Fruit fly (Drosophila melanogaster): ENCODE measurements around the gene NFAT.

NFAT gene

DNA sequence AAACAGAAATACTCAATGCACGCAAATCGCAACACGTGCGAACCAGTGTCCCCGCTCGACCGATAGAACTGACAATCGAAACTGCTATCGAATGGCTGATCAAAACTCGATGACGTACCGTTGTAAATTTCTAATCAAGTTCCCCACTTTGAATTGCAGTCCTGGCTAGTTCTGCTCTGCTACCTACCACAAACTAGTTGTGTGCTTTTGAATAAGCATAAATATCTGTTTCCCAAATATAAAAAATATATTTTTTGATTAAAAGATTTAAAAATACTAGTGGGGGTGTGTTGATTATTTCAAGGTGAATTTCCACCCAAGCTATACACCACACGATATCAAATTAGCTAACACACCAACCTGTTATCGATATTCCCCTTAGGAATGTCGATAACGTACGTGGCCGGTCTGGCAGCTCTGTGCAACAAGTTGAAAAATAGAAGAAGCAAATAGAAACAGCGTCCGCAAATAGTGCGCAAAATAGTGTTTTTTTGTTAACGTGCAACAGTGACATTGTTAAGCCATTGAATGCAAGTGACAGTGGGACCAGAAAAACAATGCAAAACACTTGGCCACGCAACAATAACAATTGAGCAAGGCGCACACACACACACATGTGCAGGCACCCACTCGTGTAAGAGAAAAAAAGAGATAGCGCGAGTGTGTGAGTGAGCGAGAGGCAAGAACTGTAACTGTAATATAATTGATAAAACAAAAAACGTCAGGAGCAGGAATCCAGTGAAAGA lies at the start of gene NFAT, which contains the start of gene CG2691:
NFAT (plus strand) TSS at position 412 of the 746 bp plus-strand sequence.
CG2691 (minus strand) TSS at position 75 of the 746 bp plus-strand sequence.
- TF ChIP-seq CG17801 (GFP tag; optimal IDR thresholded peaks at IDR 0.05; ENCODE audit: partially characterized antibody) = peak; percentile 26

DNA sequence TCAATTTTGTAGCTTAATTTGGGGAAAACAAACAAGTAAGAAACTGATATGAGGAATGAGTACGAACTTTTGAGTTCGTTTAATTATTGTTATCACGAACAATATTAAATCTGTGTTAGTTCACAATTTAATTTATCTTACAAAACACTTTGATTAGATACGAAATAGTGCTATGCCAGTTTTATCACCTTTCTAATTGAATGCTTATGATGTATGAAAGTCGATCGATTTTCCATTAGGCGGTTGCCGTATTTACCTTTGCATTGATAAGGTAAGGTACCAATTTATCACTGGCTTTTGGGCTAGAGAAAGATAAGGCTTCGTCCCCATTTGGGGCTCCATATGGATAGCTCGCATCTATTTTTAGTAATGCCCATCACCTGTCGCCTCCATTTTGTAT lies 45.2 kb upstream of the NFAT start:
- no peak for TF ChIP-seq CG17801 (GFP tag; optimal IDR thresholded peaks at IDR 0.05; ENCODE audit: partially characterized antibody)

DNA sequence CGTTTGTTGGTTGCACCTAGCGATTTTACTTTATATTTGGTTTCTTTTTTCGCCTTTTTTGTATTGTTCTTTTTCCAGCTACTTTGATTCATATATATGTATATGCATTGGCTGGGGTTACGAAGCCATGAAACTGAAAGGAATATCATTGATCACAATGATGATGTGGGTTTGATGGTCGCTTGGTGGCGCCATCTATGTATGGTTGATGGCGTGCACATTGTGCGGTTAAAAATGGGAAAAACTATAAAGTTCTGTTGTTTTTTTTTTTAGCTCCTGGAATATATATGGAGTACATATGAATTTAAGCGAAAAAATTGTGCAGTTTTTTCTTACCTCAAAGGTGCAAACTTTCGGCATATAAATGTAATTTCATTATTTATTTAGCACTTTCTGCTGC lies 37.7 kb upstream of the NFAT start:
- no peak for TF ChIP-seq CG17801 (GFP tag; optimal IDR thresholded peaks at IDR 0.05; ENCODE audit: partially characterized antibody)

DNA sequence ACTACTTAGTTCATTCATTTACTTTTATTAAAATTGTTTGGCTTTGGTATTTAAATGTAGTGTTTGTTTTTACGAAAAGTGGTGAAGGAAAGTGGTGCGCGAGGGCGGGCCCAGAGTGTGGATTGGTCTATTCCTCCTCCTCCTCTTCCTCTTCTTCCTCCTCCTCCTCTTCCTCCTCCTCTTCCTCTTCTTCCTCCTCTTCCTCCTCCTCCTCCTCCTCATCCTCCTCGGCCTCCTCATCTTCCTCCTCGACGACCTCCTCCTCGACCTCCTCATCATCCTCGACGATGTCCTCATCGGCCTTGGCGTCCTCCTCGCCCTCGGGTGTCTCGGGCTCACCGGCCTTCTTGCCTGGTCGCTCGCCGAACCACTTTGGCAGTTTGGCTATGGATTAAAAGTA lies 30.9 kb upstream of the NFAT start:
- TF ChIP-seq CG17801 (GFP tag; optimal IDR thresholded peaks at IDR 0.05; ENCODE audit: partially characterized antibody) = no peak

DNA sequence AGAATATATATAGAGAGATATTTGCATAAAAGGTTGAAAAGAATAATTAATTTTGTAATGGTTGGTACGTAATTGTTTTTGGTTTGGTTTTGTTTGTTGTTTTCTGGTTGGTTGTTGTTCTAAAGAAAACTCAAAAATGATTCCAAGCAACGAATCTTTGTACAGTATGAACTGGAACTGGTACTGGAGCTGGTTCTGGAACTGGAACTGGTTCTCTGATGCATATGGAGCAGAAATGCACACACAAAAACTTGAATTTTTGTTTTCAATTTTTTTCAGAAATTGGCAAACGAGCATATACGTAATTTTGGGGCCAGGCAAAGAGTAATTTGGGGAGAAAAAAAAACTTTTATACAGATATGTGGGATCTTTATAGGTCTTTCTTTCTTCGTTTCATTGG lies 26.8 kb upstream of the NFAT start:
- no peak for TF ChIP-seq CG17801 (GFP tag; optimal IDR thresholded peaks at IDR 0.05; ENCODE audit: partially characterized antibody)

DNA sequence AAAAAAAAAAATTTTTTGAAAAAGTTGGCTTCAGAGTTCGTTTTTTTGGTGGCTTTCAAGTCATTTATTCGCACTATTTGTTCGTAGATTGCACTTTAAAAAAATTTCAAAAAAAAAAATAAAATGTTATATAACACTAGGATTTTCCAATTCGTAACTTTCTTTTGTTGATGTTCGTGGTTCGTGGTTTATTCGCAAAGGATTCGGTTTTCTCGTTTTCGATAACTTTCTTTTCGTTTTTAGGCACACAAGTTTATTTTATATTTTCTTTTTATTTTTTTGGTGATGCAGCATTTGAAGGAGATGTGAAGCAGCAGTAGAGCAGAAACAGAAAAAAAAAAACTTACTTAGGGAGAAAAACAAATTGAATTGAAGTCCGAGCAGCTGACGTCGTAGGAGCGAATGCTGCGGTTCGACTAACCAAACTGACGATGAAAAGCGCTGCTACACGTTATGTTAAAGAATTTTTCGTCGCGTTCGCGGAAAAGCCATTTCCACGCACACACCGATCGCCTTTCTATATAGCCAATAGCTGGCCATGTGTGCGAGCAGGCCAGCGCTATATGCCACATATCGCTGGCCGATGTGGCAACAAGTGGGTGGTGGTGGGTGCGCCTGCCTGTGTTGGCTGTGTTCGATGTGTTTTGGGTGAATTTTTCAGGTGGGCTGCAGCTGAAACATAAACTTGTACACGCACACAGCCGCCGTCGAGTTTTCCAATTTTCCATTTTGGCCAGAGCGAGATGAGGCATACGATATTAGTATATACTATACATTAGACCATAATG lies 22.3 kb upstream of the NFAT start, which contains the start of gene up:
up (minus strand) TSS at position 508 of the 788 bp plus-strand sequence.
- TF ChIP-seq CG17801 (GFP tag; optimal IDR thresholded peaks at IDR 0.05; ENCODE audit: partially characterized antibody) = no peak

DNA sequence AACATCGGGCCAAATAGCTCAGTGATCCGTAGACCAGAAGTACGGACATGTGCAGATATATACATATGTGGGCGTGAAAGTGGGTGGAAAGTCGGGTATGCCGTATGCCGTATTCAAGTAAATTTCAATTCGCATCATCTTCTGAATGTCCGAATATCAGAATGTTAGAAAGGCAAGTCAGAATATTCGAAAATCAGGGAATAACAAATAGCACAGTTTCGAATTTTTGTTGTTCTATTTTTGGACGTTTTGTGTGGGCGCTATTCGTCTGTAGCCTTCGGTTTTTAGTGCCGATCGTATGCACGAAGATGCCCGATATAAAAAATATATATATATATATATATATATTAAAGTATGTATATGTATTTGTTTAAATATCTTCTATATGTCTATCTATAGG lies 20.0 kb upstream of the NFAT start:
- TF ChIP-seq CG17801 (GFP tag; optimal IDR thresholded peaks at IDR 0.05; ENCODE audit: partially characterized antibody) = no peak

DNA sequence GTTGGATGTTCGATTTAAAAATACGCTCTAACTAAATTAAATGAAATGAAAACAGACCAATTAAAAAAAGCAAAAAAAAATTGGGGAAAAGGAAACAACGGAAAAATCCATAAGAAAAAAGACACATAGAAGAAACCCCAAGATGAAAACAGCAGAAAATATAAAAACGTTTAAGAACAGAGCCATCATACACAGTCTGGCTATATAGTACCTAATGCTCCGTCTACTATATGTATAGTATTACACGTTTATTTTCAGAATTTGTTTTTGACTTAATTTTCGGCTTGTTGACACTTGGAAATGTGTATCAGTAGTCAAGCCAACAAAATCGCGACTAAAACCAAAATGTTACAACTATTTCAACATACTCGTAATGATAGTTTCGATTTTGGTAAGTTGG lies 19.2 kb upstream of the NFAT start, which contains the start of gene CG11178:
CG11178 (plus strand) TSS at position 301 of the 400 bp plus-strand sequence.
- no peak for TF ChIP-seq CG17801 (GFP tag; optimal IDR thresholded peaks at IDR 0.05; ENCODE audit: partially characterized antibody)

DNA sequence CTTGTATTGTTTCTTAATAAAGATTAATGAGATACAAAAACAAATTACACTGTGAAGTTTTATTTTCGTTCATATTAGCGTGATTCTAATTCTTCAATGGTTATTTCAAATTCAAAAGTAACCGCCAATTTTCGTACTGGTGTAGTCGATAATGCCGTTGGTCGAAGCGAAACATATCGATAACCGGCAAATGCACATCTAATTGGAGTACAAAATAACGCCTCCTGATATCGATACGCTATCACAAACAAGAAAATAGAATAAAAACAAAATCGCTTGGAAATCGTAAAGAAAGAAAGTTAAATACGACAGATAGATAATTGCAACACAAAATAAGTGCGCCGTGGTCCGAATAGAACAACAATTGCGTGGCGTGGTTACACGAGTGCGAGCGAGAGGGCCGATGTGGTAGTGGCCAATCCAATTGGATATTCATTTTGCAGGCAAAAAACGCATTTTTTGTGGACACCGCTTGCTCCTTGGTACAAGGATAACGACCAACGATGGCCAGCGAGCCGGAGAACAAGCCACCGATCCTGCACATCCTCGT lies 18.5 kb upstream of the NFAT start:
- TF ChIP-seq CG17801 (GFP tag; optimal IDR thresholded peaks at IDR 0.05; ENCODE audit: partially characterized antibody) = peak; percentile 26

DNA sequence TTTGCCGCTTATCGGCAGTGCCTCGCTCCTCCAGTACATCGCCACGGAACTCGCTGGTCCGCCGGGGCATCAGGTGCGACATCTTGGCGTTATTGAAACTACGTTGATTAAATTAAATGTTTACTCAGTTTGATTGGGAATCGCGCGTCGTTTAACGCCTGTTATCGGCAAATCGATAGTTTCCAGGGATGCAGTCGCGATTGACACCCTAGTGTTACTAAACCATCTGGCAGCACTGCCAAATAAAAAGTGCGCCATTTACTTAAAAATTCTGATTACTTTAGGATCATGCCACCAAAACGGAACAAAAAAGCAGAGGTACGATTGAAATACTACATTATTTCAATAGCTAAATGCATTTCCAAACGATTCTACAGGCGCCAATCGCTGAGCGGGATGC lies 12.7 kb upstream of the NFAT start, which contains the start of the genes Ndc80 and BthD:
Ndc80 (minus strand) TSS at position 179 of the 400 bp plus-strand sequence.
BthD (plus strand) TSS at position 248 of the 400 bp plus-strand sequence.
- TF ChIP-seq CG17801 (GFP tag; optimal IDR thresholded peaks at IDR 0.05; ENCODE audit: partially characterized antibody) = no peak

DNA sequence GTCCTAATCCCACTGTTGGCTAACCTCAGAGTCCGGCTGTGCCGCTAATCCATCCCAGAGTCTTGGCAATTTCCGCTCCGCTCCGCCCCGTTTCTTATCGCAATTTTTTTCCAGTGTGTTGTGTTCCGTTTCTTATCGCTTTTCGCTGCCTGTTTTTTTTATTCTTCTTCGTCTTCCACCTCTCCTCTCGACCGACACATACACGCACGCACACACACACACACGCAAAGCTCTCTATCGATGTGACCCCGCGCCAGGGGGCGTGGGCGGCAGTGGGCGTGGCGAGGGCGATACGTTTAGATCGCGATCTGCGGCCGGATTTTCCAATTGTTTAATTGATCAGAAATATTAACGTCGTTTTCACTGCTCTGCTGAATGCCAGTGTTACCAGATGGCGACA lies 8.6 kb upstream of the NFAT start:
- peak; percentile 13 for TF ChIP-seq CG17801 (GFP tag; optimal IDR thresholded peaks at IDR 0.05; ENCODE audit: partially characterized antibody)

DNA sequence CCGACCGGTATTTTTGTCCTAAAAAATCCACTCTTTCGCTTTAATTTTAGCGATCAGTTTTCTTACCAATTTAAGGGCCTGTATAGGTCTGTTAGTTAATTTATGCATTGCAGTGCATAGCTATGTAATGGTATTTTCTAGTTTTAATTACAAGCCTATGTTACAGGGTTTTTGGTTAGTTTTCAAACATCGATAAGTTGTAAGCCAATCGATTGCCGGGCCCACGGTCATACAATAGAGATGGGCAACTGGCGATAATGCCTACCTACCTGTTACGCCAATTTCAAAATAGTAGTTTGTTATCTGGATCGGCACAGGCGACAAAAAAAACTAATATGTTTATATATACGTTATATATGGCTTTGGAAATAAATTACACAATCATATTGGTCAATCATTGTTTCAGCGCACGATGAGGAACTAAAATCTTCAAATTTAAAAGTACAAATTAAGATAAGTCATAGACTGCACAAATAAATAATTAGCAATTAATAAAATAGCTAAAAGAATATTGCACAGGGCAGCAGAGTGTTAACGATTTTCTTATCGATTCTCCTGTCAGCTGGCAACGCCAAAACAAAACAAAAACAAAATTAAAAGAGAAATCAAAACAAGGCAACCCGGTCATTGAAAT lies 8.0 kb upstream of the NFAT start, which contains the start of the genes tth and Tango2:
tth (minus strand) TSS at position 170 of the 634 bp plus-strand sequence.
Tango2 (plus strand) TSS at position 573 of the 634 bp plus-strand sequence.
- peak; percentile 83 for TF ChIP-seq CG17801 (GFP tag; optimal IDR thresholded peaks at IDR 0.05; ENCODE audit: partially characterized antibody)

DNA sequence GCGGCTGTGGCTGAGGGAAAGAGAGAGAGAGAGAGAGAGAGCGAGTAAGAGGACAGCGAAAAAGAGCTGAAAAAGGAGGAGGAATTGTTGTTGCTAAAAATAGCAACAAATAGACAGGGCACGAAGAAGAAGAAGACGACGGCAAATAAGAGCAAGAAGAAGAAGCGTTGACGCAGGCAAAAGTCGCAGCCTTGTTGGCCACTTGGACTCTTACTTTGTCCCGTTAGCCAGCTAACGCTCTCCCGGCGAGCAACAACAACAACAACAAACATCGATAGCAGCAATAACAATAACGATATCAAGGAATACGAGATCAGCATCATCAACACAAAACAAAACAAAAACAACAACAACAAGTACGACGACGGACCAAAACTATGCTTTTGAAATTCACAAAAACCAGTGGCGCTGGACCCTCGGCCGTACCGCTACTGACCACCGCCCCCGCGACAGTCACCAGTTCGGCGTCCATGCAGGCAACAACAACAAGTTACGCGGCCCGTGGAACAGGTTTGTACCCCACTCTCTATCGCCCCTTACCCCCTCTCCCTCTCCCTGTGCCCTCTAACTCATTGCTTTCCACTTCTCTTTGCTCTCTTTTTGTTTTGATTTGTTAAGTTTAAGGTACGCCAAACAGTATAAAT lies 657 bp downstream of the NFAT start:
- no peak for TF ChIP-seq CG17801 (GFP tag; optimal IDR thresholded peaks at IDR 0.05; ENCODE audit: partially characterized antibody)

DNA sequence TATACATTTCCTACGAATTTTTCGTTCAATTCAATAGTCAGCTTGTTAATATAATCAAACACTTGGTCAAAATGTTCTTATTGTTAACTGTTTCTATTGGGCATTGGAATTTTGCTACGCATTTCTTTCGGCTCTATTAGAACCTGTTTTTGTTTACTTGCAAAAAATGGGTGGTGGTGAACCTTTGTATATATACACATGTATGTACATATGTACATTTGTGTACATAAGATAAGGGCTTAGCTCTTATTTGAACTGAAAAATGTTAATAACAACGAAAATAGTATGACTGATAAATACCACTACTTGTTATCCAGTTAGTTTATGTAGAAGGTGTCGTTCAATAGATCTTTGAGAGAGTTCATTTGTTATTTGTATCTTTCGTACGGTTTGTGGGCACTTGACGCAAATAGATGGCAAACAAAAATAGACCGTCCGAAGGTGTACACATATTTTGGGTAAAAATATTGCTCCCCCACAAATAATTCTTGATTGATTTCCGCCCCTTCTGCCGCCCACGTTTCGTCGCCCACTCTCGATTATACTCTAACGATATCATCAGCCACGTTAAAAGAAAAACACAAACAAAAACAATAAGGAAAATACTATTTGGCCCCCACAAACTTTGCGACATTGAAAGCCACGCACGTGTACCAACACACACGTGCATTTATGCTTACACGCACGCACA lies 1.5 kb downstream of the NFAT start:
- TF ChIP-seq CG17801 (GFP tag; optimal IDR thresholded peaks at IDR 0.05; ENCODE audit: partially characterized antibody) = no peak

All from ovary, adult (tissue).